Fruit fly (Drosophila melanogaster): ENCODE data around the gene CG32269.
A peak's percentile ranks its signal among the peaks of the same experiment; 100 is the strongest.

Gene CG32269

DNA sequence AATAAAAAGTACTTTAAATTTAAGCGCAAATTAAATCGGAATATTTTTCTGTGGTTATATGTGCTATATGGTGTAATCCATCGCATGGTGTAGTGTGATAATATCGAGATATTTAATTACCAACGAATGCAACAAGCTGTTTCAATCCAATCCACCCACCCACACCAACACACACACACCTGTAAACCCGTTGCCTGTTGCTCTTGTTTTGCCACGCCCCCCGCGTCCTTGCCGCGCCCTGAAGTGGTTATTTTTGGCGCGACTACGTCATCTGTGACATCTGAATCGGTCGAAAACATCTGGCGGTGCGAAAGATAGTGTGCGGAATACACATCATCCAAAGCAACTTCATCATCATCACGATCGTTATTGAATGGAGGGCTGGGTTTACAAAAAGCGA lies 43.4 kb downstream of the CG32269 start:
- peak; percentile 35 for TF ChIP-seq EcR (GFP tag; optimal IDR thresholded peaks at IDR 0.05)
- no peak for TF ChIP-seq CG13204 (GFP tag; optimal IDR thresholded peaks at IDR 0.05)

DNA sequence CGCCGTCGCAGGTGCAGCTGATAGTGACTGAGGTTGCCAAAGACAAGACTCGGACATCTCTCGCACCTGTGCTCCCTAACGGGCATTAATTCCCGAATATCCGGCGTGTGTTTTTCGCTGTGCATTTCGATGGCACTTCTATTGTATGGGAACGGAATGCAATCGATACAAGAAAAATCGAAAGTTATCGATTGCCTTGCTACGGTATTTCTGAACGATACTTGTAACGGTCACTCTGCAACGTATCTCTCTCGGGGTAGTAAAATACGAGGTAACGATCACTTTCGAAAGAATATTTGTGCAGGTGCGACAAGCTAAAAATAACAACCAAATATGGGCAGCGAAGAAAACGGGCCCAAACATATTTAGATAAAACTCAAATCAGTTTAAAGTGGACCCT lies 43.8 kb downstream of the CG32269 start, which contains the start of gene CG32280:
CG32280 (plus strand) TSS at position 231 of the 400 bp plus-strand sequence.
- TF ChIP-seq CG8301 (tag; optimal IDR thresholded peaks at IDR 0.05) (no peak), fd96Ca (GFP tag; IDR thresholded peaks at IDR 0.05) (peak; percentile 34; the same call in 1 of the 3 replicates), CG12605 (GFP tag; IDR thresholded peaks at IDR 0.05) (no peak), Snoo (tag; optimal IDR thresholded peaks at IDR 0.05) (no peak), CG32121 (GFP tag; IDR thresholded peaks at IDR 0.05) (0 out of 2 replicates have a peak, but pooled peaks have one; percentile 37), CG17806 (tag; optimal IDR thresholded peaks at IDR 0.05) (no peak), Ets98B (GFP tag; IDR thresholded peaks at IDR 0.05) (0 out of 2 replicates have a peak, but pooled peaks have one; percentile 19), CG14655 (GFP tag; optimal IDR thresholded peaks at IDR 0.05) (no peak), CG4496 (GFP tag; IDR thresholded peaks at IDR 0.05) (0 out of 3 replicates have a peak, but pooled peaks have one; percentile 58), CG9948 (tag; optimal IDR thresholded peaks at IDR 0.05) (no peak), rn (GFP tag; IDR thresholded peaks at IDR 0.05) (no peak), CG34367 (tag; optimal IDR thresholded peaks at IDR 0.05) (no peak)

DNA sequence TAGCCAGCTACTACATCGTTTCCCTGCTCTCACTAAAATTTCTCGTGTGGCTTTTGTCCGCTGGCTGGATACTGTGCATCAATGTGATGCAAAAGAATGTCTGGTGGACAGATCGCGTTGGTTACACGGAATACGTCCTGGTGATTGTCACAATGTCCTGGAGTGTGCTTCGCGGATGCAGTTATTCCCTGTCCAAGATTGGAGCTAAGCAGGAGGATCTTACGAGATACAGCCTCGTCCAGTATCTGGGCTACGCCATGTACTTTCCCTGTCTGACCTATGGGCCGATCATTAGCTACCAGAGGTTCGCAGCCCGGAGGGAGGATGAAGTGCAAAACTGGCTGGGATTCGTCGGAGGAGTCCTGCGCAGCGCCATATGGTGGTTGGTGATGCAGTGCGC lies 46.2 kb downstream of the CG32269 start:
- TF ChIP-seq D1 (tag; optimal IDR thresholded peaks at IDR 0.05) (no peak), CG13204 (GFP tag; optimal IDR thresholded peaks at IDR 0.05) (no peak), rn (GFP tag; IDR thresholded peaks at IDR 0.05) (no peak), CG10348 (GFP tag; IDR thresholded peaks at IDR 0.05) (no peak), EcR (GFP tag; optimal IDR thresholded peaks at IDR 0.05) (no peak), CG4496 (GFP tag; IDR thresholded peaks at IDR 0.05) (no peak), CG17806 (tag; optimal IDR thresholded peaks at IDR 0.05) (no peak), CG15710 (tag; optimal IDR thresholded peaks at IDR 0.05) (no peak), Snoo (tag; optimal IDR thresholded peaks at IDR 0.05) (no peak), CG8159 (tag; optimal IDR thresholded peaks at IDR 0.05) (no peak), fd96Ca (GFP tag; IDR thresholded peaks at IDR 0.05) (no peak)

DNA sequence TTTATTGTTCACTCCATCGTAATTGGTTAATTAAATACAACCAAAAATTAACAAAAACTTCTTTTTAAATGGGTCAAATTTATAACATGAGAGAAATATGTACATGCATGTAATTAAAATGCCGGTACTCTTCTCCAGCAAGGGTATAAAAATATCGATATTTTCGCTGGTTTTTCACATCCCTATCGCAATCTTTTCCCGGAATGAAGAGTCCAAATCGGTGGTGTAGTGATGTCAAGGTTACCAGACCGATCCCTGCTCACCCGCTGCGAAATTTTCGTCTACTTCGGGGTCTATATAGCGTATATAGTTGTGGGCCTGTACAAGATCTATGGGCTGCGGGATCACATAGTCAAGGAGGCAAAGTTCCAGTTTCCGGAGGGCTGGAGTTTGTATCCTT lies 46.8 kb downstream of the CG32269 start, which contains the start of gene rasp:
rasp (plus strand) TSS at position 213 of the 400 bp plus-strand sequence.
- TF ChIP-seq CG12605 (GFP tag; IDR thresholded peaks at IDR 0.05) (no peak), rn (GFP tag; IDR thresholded peaks at IDR 0.05) (no peak), CG13204 (GFP tag; optimal IDR thresholded peaks at IDR 0.05) (no peak), Ets98B (GFP tag; IDR thresholded peaks at IDR 0.05) (no peak), CG34367 (tag; optimal IDR thresholded peaks at IDR 0.05) (no peak), CG10348 (GFP tag; IDR thresholded peaks at IDR 0.05) (no peak), CG32121 (GFP tag; IDR thresholded peaks at IDR 0.05) (no peak)

DNA sequence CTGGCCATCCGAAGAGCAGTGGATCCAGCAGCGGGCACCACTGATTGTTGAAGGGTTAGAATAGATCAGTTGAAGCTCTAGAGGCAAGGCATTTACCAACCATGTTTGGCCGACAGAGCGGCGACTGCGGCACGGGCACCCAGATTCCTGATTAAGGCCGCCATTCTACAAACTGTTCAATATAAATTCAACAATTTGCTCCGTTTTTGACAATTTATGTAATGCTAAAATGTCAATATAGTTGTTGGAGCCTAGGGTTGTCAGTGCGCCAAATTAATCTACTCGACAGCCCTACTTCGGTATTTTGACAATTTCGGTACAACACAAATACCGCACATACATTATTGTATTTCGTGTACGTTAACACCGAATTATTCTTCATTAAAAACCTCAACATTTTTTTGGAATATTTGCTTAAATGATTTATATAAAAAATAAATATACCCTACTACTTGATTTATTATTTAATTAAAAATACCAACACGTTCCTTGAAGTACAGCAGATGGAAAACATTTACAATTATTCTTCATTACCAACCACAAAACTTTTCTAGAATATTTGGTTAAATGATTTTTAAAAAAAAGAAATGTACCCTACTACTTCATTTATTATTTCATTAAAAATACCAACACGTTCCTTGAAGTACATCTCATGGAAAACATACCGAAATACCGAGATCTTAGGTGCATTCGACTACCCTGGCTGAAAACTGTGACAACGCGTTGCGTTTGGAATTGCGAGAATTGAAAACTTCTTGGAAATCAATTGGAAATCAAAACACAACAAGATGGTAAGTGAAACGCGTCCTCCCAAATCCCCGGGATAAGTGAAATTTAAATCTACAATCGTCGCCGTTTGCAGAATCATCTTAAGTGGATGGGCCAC lies 49.2 kb downstream of the CG32269 start, which contains the start of the genes ND-30 and CG15812:
ND-30 (minus strand) TSS at position 270 of the 886 bp plus-strand sequence.
CG15812 (plus strand) TSS at position 683 of the 886 bp plus-strand sequence.
- TF ChIP-seq CG8301 (tag; optimal IDR thresholded peaks at IDR 0.05) (no peak), CG34367 (tag; optimal IDR thresholded peaks at IDR 0.05) (no peak), CG15710 (tag; optimal IDR thresholded peaks at IDR 0.05) (peak; percentile 44), Pif1A (GFP tag; optimal IDR thresholded peaks at IDR 0.05) (no peak), D1 (tag; optimal IDR thresholded peaks at IDR 0.05) (no peak)

DNA sequence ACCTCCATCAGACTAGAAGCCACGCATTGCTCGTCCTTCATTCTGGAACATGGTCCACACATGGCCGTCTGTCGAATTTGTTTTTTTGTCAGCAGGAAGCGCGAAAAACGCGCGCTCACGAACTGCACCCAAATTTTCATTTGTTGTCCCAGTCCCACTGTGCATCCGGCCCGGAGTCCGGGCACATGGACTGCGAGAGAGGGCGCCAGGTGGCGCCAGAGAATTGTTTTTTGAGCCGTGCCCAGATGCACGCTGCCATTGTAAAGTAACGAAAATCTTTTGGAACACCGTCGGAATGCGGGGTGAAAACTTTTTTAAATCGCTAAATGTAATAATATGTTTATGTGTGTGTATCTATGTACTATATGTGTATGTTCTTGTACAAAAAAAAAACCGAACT lies 51.1 kb downstream of the CG32269 start:
- TF ChIP-seq Ets98B (GFP tag; IDR thresholded peaks at IDR 0.05) (no peak), Pif1B (GFP tag; optimal IDR thresholded peaks at IDR 0.05) (no peak), CG13204 (GFP tag; optimal IDR thresholded peaks at IDR 0.05) (no peak), CG4496 (GFP tag; IDR thresholded peaks at IDR 0.05) (no peak), CG12605 (GFP tag; IDR thresholded peaks at IDR 0.05) (no peak), rn (GFP tag; IDR thresholded peaks at IDR 0.05) (no peak), Pif1A (GFP tag; optimal IDR thresholded peaks at IDR 0.05) (no peak), CG10348 (GFP tag; IDR thresholded peaks at IDR 0.05) (no peak)
